Worm (Caenorhabditis elegans): ENCODE data around the gene W02A2.5.

DNA sequence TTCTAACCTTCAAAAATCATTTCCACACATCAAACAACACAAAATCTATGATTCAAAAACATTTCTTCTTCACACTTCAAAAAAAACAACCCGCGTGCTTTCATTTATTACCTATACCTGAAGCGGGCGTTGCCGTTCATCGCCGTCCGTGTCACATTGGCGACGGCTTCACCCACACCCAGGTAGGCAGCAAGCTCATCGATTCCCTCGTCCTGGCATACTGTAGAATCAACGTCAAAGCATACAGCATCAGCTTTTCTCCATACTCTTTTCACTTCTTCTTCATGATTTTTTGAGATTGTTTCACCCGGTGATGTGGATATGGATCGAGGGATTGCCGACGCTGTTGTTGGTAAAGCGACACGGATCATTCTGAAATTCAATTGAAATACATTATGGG lies 49.6 kb downstream of the W02A2.5 start:
- TF ChIP-seq ceh-82 (tag; optimal IDR thresholded peaks at IDR 0.05) (no peak), efl-1 (optimal IDR thresholded peaks at IDR 0.05) (no peak), efl-1 (GFP tag; optimal IDR thresholded peaks at IDR 0.05 in 1 of 2) (no peak), irx-1 (tag; optimal IDR thresholded peaks at IDR 0.05) (no peak), lin-14 (GFP tag; optimal IDR thresholded peaks at IDR 0.05) (no peak), nhr-28 (tag; optimal IDR thresholded peaks at IDR 0.05) (no peak), ces-1 (GFP tag; optimal IDR thresholded peaks at IDR 0.05) (no peak), ama-1 (optimal IDR thresholded peaks at IDR 0.05) (no peak)
